Worm (Caenorhabditis elegans): ENCODE measurements around the gene F47E1.1.

ce11 chrX:9045913-9046312 lies 31.1 kb upstream of the F47E1.1 start, which contains the start of gene prdm-14:
- TF ChIP-seq npax-4 (tag; optimal IDR thresholded peaks at IDR 0.05) (no peak), fkh-10 (GFP tag; optimal IDR thresholded peaks at IDR 0.05) (no peak), pag-3 (tag; optimal IDR thresholded peaks at IDR 0.05; ENCODE audit: borderline replicate concordance) (no peak), nfya-1 (tag; optimal IDR thresholded peaks at IDR 0.05) (no peak), ceh-9 (tag; optimal IDR thresholded peaks at IDR 0.05) (no peak)
